Fruit fly (Drosophila melanogaster) whole organism, embryonic: ENCODE measurements around the gene Sc2.

Experiments
- C15 ChIP-seq: fragments of 200-800 bp; sonication (Bioruptor generic); IDR thresholded peaks from 3 replicates; pipeline ENCODE4 v1.3.6; 2022; ENCODE audit warnings: missing biosample characterization, missing genetic modification characterization
- CG10366 ChIP-seq: fragments of 200-800 bp; sonication (Bioruptor generic); IDR thresholded peaks from 2 replicates; pipeline ENCODE4 v1.3.6; 2022; ENCODE audit warnings: missing biosample characterization, missing genetic modification characterization
- CG10654 ChIP-seq: fragments of 200-800 bp; sonication (Bioruptor generic); optimal IDR thresholded peaks from 2 replicates; lab custom pipeline; 2016; ENCODE audit warnings: missing biosample characterization, missing genetic modification characterization
- CG10979 ChIP-seq: fragments of 200-800 bp; sonication (Bioruptor generic); optimal IDR thresholded peaks from 2 replicates; lab custom pipeline; 2018; ENCODE audit warnings: missing biosample characterization, mild to moderate bottlenecking, missing genetic modification characterization, moderate library complexity
- CG11093 ChIP-seq: fragments of 200-800 bp; sonication (Bioruptor generic); IDR thresholded peaks from 3 replicates; pipeline ENCODE4 v1.3.6; 2022; ENCODE audit warnings: missing biosample characterization, missing genetic modification characterization
- CG11398 ChIP-seq: fragments of 200-800 bp; sonication (Bioruptor generic); optimal IDR thresholded peaks from 2 replicates; lab custom pipeline; 2016; ENCODE audit warnings: missing biosample characterization, missing genetic modification characterization
- CG1233 ChIP-seq: fragments of 200-800 bp; sonication (Bioruptor generic); optimal IDR thresholded peaks from 4 replicates; lab custom pipeline; 2018; ENCODE audit warnings: missing biosample characterization, mild to moderate bottlenecking, missing genetic modification characterization
- CG12391 ChIP-seq: fragments of 200-800 bp; sonication (Bioruptor generic); optimal IDR thresholded peaks from 3 replicates; lab custom pipeline; 2018; ENCODE audit warnings: missing biosample characterization, mild to moderate bottlenecking, missing genetic modification characterization, moderate library complexity
- CG12769 ChIP-seq: fragments of 200-800 bp; sonication (Bioruptor generic); optimal IDR thresholded peaks from 2 replicates; lab custom pipeline; 2019; ENCODE audit warnings: missing biosample characterization, mild to moderate bottlenecking, missing genetic modification characterization, moderate library complexity
- CG12942 ChIP-seq: fragments of 200-800 bp; sonication (Bioruptor generic); optimal IDR thresholded peaks from 3 replicates; lab custom pipeline; 2016; ENCODE audit warnings: missing biosample characterization, missing genetic modification characterization
- CG14050 ChIP-seq: fragments of 200-800 bp; sonication (Bioruptor generic); IDR thresholded peaks from 3 replicates; pipeline ENCODE4 v1.3.6; 2022; ENCODE audit warnings: missing biosample characterization, missing genetic modification characterization
- CG15073 ChIP-seq: fragments of 200-800 bp; sonication (Bioruptor generic); optimal IDR thresholded peaks from 2 replicates; lab custom pipeline; 2016; ENCODE audit warnings: missing biosample characterization, missing genetic modification characterization
- CG18476 ChIP-seq: fragments of 200-800 bp; sonication (Bioruptor generic); optimal IDR thresholded peaks from 2 replicates; lab custom pipeline; 2016; ENCODE audit warnings: missing biosample characterization, mild to moderate bottlenecking, missing genetic modification characterization
- CG2129 ChIP-seq: fragments of 200-800 bp; sonication (Bioruptor generic); IDR thresholded peaks from 2 replicates; pipeline ENCODE4 v1.3.6; 2022; ENCODE audit warnings: missing biosample characterization, missing genetic modification characterization; ENCODE audit not compliant: partially characterized antibody
- CG34376 ChIP-seq: fragments of 200-800 bp; sonication (Bioruptor generic); optimal IDR thresholded peaks from 2 replicates; lab custom pipeline; 2018; ENCODE audit warnings: missing biosample characterization, mild to moderate bottlenecking, missing genetic modification characterization
- CG4424 ChIP-seq: fragments of 200-800 bp; sonication (Bioruptor generic); optimal IDR thresholded peaks from 3 replicates; lab custom pipeline; 2016; ENCODE audit warnings: missing biosample characterization, missing genetic modification characterization
- CG4707 ChIP-seq: fragments of 200-800 bp; sonication (Bioruptor generic); optimal IDR thresholded peaks from 2 replicates; lab custom pipeline; 2018; ENCODE audit warnings: missing biosample characterization, mild to moderate bottlenecking, missing genetic modification characterization, moderate library complexity
- CG6272 ChIP-seq: fragments of 200-800 bp; sonication (Bioruptor generic); IDR thresholded peaks from 2 replicates; pipeline ENCODE4 v1.3.6; 2022; ENCODE audit warnings: missing biosample characterization, missing genetic modification characterization
- CG7556 ChIP-seq: fragments of 200-800 bp; sonication (Bioruptor generic); optimal IDR thresholded peaks from 2 replicates; lab custom pipeline; 2017; ENCODE audit warnings: missing biosample characterization, mild to moderate bottlenecking, missing genetic modification characterization
- CG9876 ChIP-seq: fragments of 200-800 bp; sonication (Bioruptor generic); optimal IDR thresholded peaks from 2 replicates; lab custom pipeline; 2016; ENCODE audit warnings: missing biosample characterization, missing genetic modification characterization
- CHES-1-like ChIP-seq: fragments of 200-800 bp; sonication (Bioruptor generic); optimal IDR thresholded peaks from 2 replicates; lab custom pipeline; 2016; ENCODE audit warnings: missing biosample characterization, missing genetic modification characterization
- Chrac-16 ChIP-seq: fragments of 200-800 bp; sonication (Bioruptor generic); optimal IDR thresholded peaks from 3 replicates; lab custom pipeline; 2016; ENCODE audit warnings: missing biosample characterization, missing genetic modification characterization
- D19A ChIP-seq: fragments of 200-800 bp; optimal IDR thresholded peaks from 3 replicates; lab custom pipeline; 2019; ENCODE audit warnings: missing biosample characterization, mild to moderate bottlenecking, missing genetic modification characterization, moderate library complexity
- NK7.1 ChIP-seq: fragments of 200-800 bp; sonication (Bioruptor generic); optimal IDR thresholded peaks from 3 replicates; lab custom pipeline; 2016; ENCODE audit warnings: missing biosample characterization, missing genetic modification characterization
- Nf-YB ChIP-seq: fragments of 200-800 bp; sonication (Bioruptor generic); optimal IDR thresholded peaks from 3 replicates; lab custom pipeline; 2019; ENCODE audit warnings: missing biosample characterization, mild to moderate bottlenecking, missing genetic modification characterization, moderate library complexity
- Optix ChIP-seq: fragments of 200-800 bp; sonication (Bioruptor generic); IDR thresholded peaks from 3 replicates; pipeline ENCODE4 v1.3.6; 2022; ENCODE audit warnings: missing biosample characterization, missing genetic modification characterization
- Ravus ChIP-seq: fragments of 200-800 bp; sonication (Bioruptor generic); IDR thresholded peaks from 2 replicates; pipeline ENCODE4 v1.3.6; 2022; ENCODE audit warnings: missing biosample characterization, missing genetic modification characterization
- Scr ChIP-seq: fragments of 200-800 bp; sonication (Bioruptor generic); IDR thresholded peaks from 2 replicates; pipeline ENCODE4 v1.3.6; 2022; ENCODE audit warnings: missing biosample characterization, missing genetic modification characterization; ENCODE audit not compliant: partially characterized antibody
- Sox100B ChIP-seq: fragments of 200-800 bp; sonication (Bioruptor generic); optimal IDR thresholded peaks from 3 replicates; lab custom pipeline; 2018; ENCODE audit warnings: missing biosample characterization, mild to moderate bottlenecking, missing genetic modification characterization
- ac ChIP-seq: fragments of 200-800 bp; sonication (Bioruptor generic); optimal IDR thresholded peaks from 3 replicates; lab custom pipeline; 2017; ENCODE audit warnings: missing biosample characterization, mild to moderate bottlenecking, missing genetic modification characterization
- al ChIP-seq: fragments of 200-800 bp; sonication (Bioruptor generic); IDR thresholded peaks from 2 replicates; pipeline ENCODE4 v1.3.6; 2022; ENCODE audit warnings: missing biosample characterization, missing genetic modification characterization
- amos ChIP-seq: fragments of 200-800 bp; sonication (Bioruptor generic); IDR thresholded peaks from 2 replicates; pipeline ENCODE4 v1.3.6; 2022; ENCODE audit warnings: missing biosample characterization, missing genetic modification characterization; ENCODE audit not compliant: partially characterized antibody
- cad ChIP-seq: fragments of >200 bp; optimal IDR thresholded peaks from 2 replicates; lab custom pipeline; 2017; ENCODE audit warnings: missing biosample characterization, missing genetic modification characterization
- chm ChIP-seq: fragments of 200-800 bp; sonication (Bioruptor generic); IDR thresholded peaks from 2 replicates; pipeline ENCODE4 v1.3.6; 2022; ENCODE audit warnings: missing biosample characterization, missing genetic modification characterization
- corto ChIP-seq: fragments of 200-800 bp; sonication (Bioruptor generic); optimal IDR thresholded peaks from 2 replicates; lab custom pipeline; 2016; ENCODE audit warnings: missing biosample characterization, mild to moderate bottlenecking, missing genetic modification characterization, moderate library complexity
- dan ChIP-seq: fragments of 200-800 bp; sonication (Bioruptor generic); IDR thresholded peaks from 2 replicates; pipeline ENCODE4 v1.3.6; 2022; ENCODE audit warnings: missing biosample characterization, missing genetic modification characterization
- danr ChIP-seq: fragments of 200-800 bp; sonication (Bioruptor generic); IDR thresholded peaks from 2 replicates; pipeline ENCODE4 v1.3.6; 2022; ENCODE audit warnings: missing biosample characterization, missing genetic modification characterization
- dmrt99B ChIP-seq: fragments of 200-800 bp; sonication (Bioruptor generic); optimal IDR thresholded peaks from 2 replicates; lab custom pipeline; 2018; ENCODE audit warnings: missing biosample characterization, mild to moderate bottlenecking, missing genetic modification characterization, moderate library complexity
- dpn ChIP-seq, 2 experiments: fragments of 200-800 bp; sonication (Bioruptor generic); optimal IDR thresholded peaks; 3 replicates each; lab custom pipeline; 2016; ENCODE audit warnings: missing biosample characterization in 2 of 2, missing genetic modification characterization in 2 of 2
- en ChIP-seq: fragments of 200-800 bp; sonication (Bioruptor generic); optimal IDR thresholded peaks from 2 replicates; lab custom pipeline; 2016; ENCODE audit warnings: missing biosample characterization, missing genetic modification characterization
- exex ChIP-seq: fragments of 200-800 bp; sonication (Bioruptor generic); optimal IDR thresholded peaks from 4 replicates; lab custom pipeline; 2018; ENCODE audit warnings: missing biosample characterization, mild to moderate bottlenecking, missing genetic modification characterization, moderate library complexity
- gem ChIP-seq: fragments of 200-800 bp; sonication (Bioruptor generic); optimal IDR thresholded peaks from 2 replicates; lab custom pipeline; 2019; ENCODE audit warnings: missing biosample characterization, mild to moderate bottlenecking, missing genetic modification characterization, moderate library complexity
- hkb ChIP-seq, 2 experiments: fragments of 200-800 bp in 1 of 2; fragments of >200 bp in 1 of 2; sonication (Bioruptor generic) in 1 of 2; IDR thresholded peaks in 1 of 2; optimal IDR thresholded peaks in 1 of 2; 2 replicates each; pipeline versions ENCODE4 v1.3.6 to Lab custom; 2017 to 2022; ENCODE audit warnings: missing biosample characterization in 1 of 2, missing genetic modification characterization in 1 of 2
- kay ChIP-seq: fragments of 200-800 bp; sonication (Bioruptor generic); optimal IDR thresholded peaks from 2 replicates; lab custom pipeline; 2016; ENCODE audit warnings: missing biosample characterization, missing genetic modification characterization
- luna ChIP-seq: fragments of 200-800 bp; sonication (Bioruptor generic); optimal IDR thresholded peaks from 2 replicates; lab custom pipeline; 2016; ENCODE audit warnings: missing biosample characterization, missing genetic modification characterization
- nerfin-1 ChIP-seq: fragments of 200-800 bp; sonication (Bioruptor generic); optimal IDR thresholded peaks from 3 replicates; lab custom pipeline; 2019; ENCODE audit warnings: missing biosample characterization, mild to moderate bottlenecking, missing genetic modification characterization, moderate library complexity
- oc ChIP-seq: fragments of 200-800 bp; sonication (Bioruptor generic); optimal IDR thresholded peaks from 2 replicates; lab custom pipeline; 2018; ENCODE audit warnings: missing biosample characterization, mild to moderate bottlenecking, missing genetic modification characterization, moderate library complexity
- tio ChIP-seq: fragments of 200-800 bp; sonication (Bioruptor generic); optimal IDR thresholded peaks from 2 replicates; lab custom pipeline; 2017; ENCODE audit warnings: missing biosample characterization, missing genetic modification characterization, inconsistent platforms
- vnd ChIP-seq: fragments of 200-800 bp; sonication (Bioruptor generic); IDR thresholded peaks from 3 replicates; pipeline ENCODE4 v1.3.6; 2022; ENCODE audit warnings: missing biosample characterization, missing genetic modification characterization; ENCODE audit not compliant: partially characterized antibody
- zf30C ChIP-seq: fragments of 200-800 bp; sonication (Bioruptor generic); optimal IDR thresholded peaks from 3 replicates; lab custom pipeline; 2018; ENCODE audit warnings: missing biosample characterization, mild to moderate bottlenecking, missing genetic modification characterization

The Sc2 gene

dm6 chr3L:3878734-3879310 is 24.5 kb upstream of the Sc2 start (continued):
- no peak for TF ChIP-seq dpn (GFP tag; optimal IDR thresholded peaks at IDR 0.05; lab: Kevin White, UChicago)
- no peak for TF ChIP-seq Sox100B (GFP tag; lab: Kevin White, UChicago)
- TF ChIP-seq chm (GFP tag; lab: Robert Waterston, UW), result 0 out of 2 replicates have a peak, but pooled peaks have one; percentile 56
- no peak for TF ChIP-seq D19A (tag; lab: Kevin White, UChicago)
- no peak for TF ChIP-seq CG9876
- TF ChIP-seq CG6272, result no peak
- TF ChIP-seq al (GFP tag; lab: Robert Waterston, UW), result no peak
- TF ChIP-seq Optix (GFP tag; lab: Robert Waterston, UW), result no peak
- no peak for TF ChIP-seq hkb (optimal IDR thresholded peaks at IDR 0.05; lab: Kevin White, UChicago)
- TF ChIP-seq hkb (GFP tag; IDR thresholded peaks at IDR 0.05; lab: Robert Waterston, UW), result no peak
- TF ChIP-seq NK7.1 (GFP tag; lab: Kevin White, UChicago), result no peak
- no peak for TF ChIP-seq CG7556 (GFP tag; lab: Kevin White, UChicago)
- no peak for TF ChIP-seq dan (GFP tag; lab: Robert Waterston, UW)
- no peak for TF ChIP-seq CG12391
- peak; percentile 31 for TF ChIP-seq cad (GFP tag; lab: Kevin White, UChicago)
- TF ChIP-seq tio (GFP tag; lab: Kevin White, UChicago), result no peak
- TF ChIP-seq CG18476, result no peak
- peak; percentile 13 for TF ChIP-seq Scr (GFP tag; lab: Robert Waterston, UW)
- no peak for TF ChIP-seq CG11093 (GFP tag; lab: Robert Waterston, UW)
- TF ChIP-seq CG11398 (GFP tag; lab: Kevin White, UChicago), result no peak
- TF ChIP-seq amos (GFP tag; lab: Robert Waterston, UW), result peak; percentile 33; the same call in 1 of the 2 replicates
- no peak for TF ChIP-seq Ravus
- no peak for TF ChIP-seq CG14050 (GFP tag; lab: Robert Waterston, UW)
- no peak for TF ChIP-seq gem (tag; lab: Kevin White, UChicago)
- TF ChIP-seq luna (GFP tag; lab: Kevin White, UChicago), result no peak
- no peak for TF ChIP-seq CG10654 (GFP tag; lab: Kevin White, UChicago)
- no peak for TF ChIP-seq CG12942 (GFP tag; lab: Kevin White, UChicago)
- no peak for TF ChIP-seq kay (GFP tag; lab: Kevin White, UChicago)
- peak; percentile 21 for TF ChIP-seq CG34376
- no peak for TF ChIP-seq exex (tag; lab: Kevin White, UChicago)
- no peak for TF ChIP-seq CG15073
- TF ChIP-seq ac (GFP tag; lab: Kevin White, UChicago), result peak; percentile 94
- TF ChIP-seq CG2129 (GFP tag; lab: Robert Waterston, UW), result no peak
- TF ChIP-seq danr (GFP tag; lab: Robert Waterston, UW), result no peak
- TF ChIP-seq corto, result no peak
- TF ChIP-seq Chrac-16 (GFP tag; lab: Kevin White, UChicago), result no peak
- no peak for TF ChIP-seq CHES-1-like (GFP tag; lab: Kevin White, UChicago)
- no peak for TF ChIP-seq zf30C
- peak; percentile 89 for TF ChIP-seq Nf-YB (GFP tag; lab: Kevin White, UChicago)
- no peak for TF ChIP-seq C15 (GFP tag; lab: Robert Waterston, UW)
- TF ChIP-seq CG12769 (tag; lab: Kevin White, UChicago), result no peak
- TF ChIP-seq CG1233 (GFP tag; lab: Kevin White, UChicago), result no peak
- no peak for TF ChIP-seq oc (tag; lab: Kevin White, UChicago)
- TF ChIP-seq en (GFP tag; lab: Kevin White, UChicago), result no peak
- TF ChIP-seq nerfin-1 (tag; lab: Kevin White, UChicago), result no peak
- no peak for TF ChIP-seq CG4707 (GFP tag; lab: Kevin White, UChicago)
- no peak for TF ChIP-seq CG10979 (tag; lab: Kevin White, UChicago)
- TF ChIP-seq CG10366 (GFP tag; lab: Robert Waterston, UW), result peak; percentile 61
- no peak for TF ChIP-seq CG4424 (GFP tag; lab: Kevin White, UChicago)
- no peak for TF ChIP-seq vnd
- TF ChIP-seq dmrt99B, result no peak
